Worm (Caenorhabditis elegans) whole organism, young adult: ENCODE results near the gene sru-37.

ENCODE experiments used
- C06A6.2 ChIP-seq: fragments of 200-800 bp; sonication (Bioruptor generic); conservative IDR thresholded peaks from 2 replicates; pipeline ENCODE4 v1.3.6; 2022; ENCODE audit warnings: missing genetic modification characterization, missing compliant biosample characterization
- C17E4.6 ChIP-seq: fragments of 200-800 bp; sonication (Bioruptor generic); IDR thresholded peaks from 2 replicates; pipeline ENCODE4 v1.3.6; 2022; ENCODE audit warnings: missing genetic modification reagents, missing genetic modification characterization, missing compliant biosample characterization
- D2030.7 ChIP-seq: fragments of 200-800 bp; sonication (Bioruptor generic); IDR thresholded peaks from 2 replicates; pipeline ENCODE4 v1.3.6; 2022; ENCODE audit warnings: missing genetic modification reagents, missing genetic modification characterization, missing compliant biosample characterization
- F10E7.11 ChIP-seq: sonication (generic microtip); optimal IDR thresholded peaks from 2 replicates; lab custom pipeline; 2017; ENCODE audit warnings: mild to moderate bottlenecking, missing genetic modification characterization, moderate library complexity, missing compliant biosample characterization
- F22D6.2 ChIP-seq: sonication (generic microtip); optimal IDR thresholded peaks from 2 replicates; lab custom pipeline; 2016; ENCODE audit warnings: mild to moderate bottlenecking, missing genetic modification characterization, missing compliant biosample characterization
- F33H1.4 ChIP-seq: fragments of 200-800 bp; sonication (Bioruptor generic); IDR thresholded peaks from 2 replicates; pipeline ENCODE4 v1.3.6; 2022; ENCODE audit warnings: missing genetic modification reagents, missing genetic modification characterization, missing compliant biosample characterization
- F37B4.10 ChIP-seq: fragments of 200-800 bp; sonication (Bioruptor generic); IDR thresholded peaks from 2 replicates; pipeline ENCODE4 v1.3.6; 2022; ENCODE audit warnings: missing genetic modification characterization, missing compliant biosample characterization
- F39B2.1 ChIP-seq: fragments of 200-800 bp; sonication (Bioruptor generic); IDR thresholded peaks from 2 replicates; pipeline ENCODE4 v1.3.6; 2022; ENCODE audit warnings: missing genetic modification reagents, missing genetic modification characterization, missing compliant biosample characterization
- F49E8.2 ChIP-seq: sonication (generic microtip); optimal IDR thresholded peaks from 3 replicates; lab custom pipeline; 2017; ENCODE audit warnings: missing genetic modification characterization, mild to moderate bottlenecking, missing compliant biosample characterization, antibody characterized with exemption, moderate library complexity; ENCODE audit not compliant: insufficient read depth
- Y53F4B.3 ChIP-seq: fragments of 200-800 bp; sonication (Bioruptor generic); IDR thresholded peaks from 2 replicates; pipeline ENCODE4 v1.3.6; 2022; ENCODE audit warnings: missing genetic modification reagents, missing genetic modification characterization, missing compliant biosample characterization
- Y53G8AR.9 ChIP-seq: fragments of 200-800 bp; sonication (Bioruptor generic); conservative IDR thresholded peaks from 2 replicates; pipeline ENCODE4 v1.3.6; 2022; ENCODE audit warnings: missing genetic modification reagents, missing genetic modification characterization, missing compliant biosample characterization
- Y67H2A.10 ChIP-seq: fragments of 200-800 bp; sonication (Bioruptor generic); conservative IDR thresholded peaks from 2 replicates; pipeline ENCODE4 v1.3.6; 2022; ENCODE audit warnings: missing genetic modification reagents, missing genetic modification characterization, missing compliant biosample characterization
- Y79H2A.3 ChIP-seq: fragments of 200-800 bp; sonication (Bioruptor generic); conservative IDR thresholded peaks from 2 replicates; pipeline ENCODE4 v1.3.6; 2022; ENCODE audit warnings: missing genetic modification reagents, missing genetic modification characterization, missing compliant biosample characterization
- Y95B8A.8 ChIP-seq: fragments of 200-800 bp; sonication (Bioruptor generic); IDR thresholded peaks from 2 replicates; pipeline ENCODE4 v1.3.6; 2022; ENCODE audit warnings: missing genetic modification reagents, missing genetic modification characterization, missing compliant biosample characterization
- ZK185.1 ChIP-seq: sonication (generic microtip); optimal IDR thresholded peaks from 2 replicates; lab custom pipeline; 2016; ENCODE audit warnings: mild to moderate bottlenecking, missing genetic modification characterization, missing compliant biosample characterization; ENCODE audit not compliant: poor library complexity, severe bottlenecking
- aptf-3 ChIP-seq: fragments of 200-800 bp; sonication (Bioruptor generic); IDR thresholded peaks from 2 replicates; pipeline ENCODE4 v1.3.6; 2022; ENCODE audit warnings: missing genetic modification characterization, missing compliant biosample characterization
- bed-2 ChIP-seq: fragments of 200-800 bp; sonication (Bioruptor generic); IDR thresholded peaks from 2 replicates; pipeline ENCODE4 v1.3.6; 2022; ENCODE audit warnings: missing genetic modification reagents, missing genetic modification characterization, missing compliant biosample characterization
- cebp-1 ChIP-seq, 2 experiments: fragments of 200-800 bp in 1 of 2; sonication (Bioruptor generic) in 1 of 2; sonication (generic microtip) in 1 of 2; IDR thresholded peaks in 1 of 2; optimal IDR thresholded peaks in 1 of 2; 2 replicates each; pipeline versions ENCODE4 v1.3.6 to Lab custom; 2017 to 2022; ENCODE audit warnings: missing compliant biosample characterization in 2 of 2, missing genetic modification characterization in 2 of 2, mild to moderate bottlenecking in 1 of 2, missing genetic modification reagents in 1 of 2, moderate library complexity in 1 of 2
- cebp-2 ChIP-seq: fragments of 200-800 bp; sonication (Bioruptor generic); IDR thresholded peaks from 2 replicates; pipeline ENCODE4 v1.3.6; 2022; ENCODE audit warnings: missing genetic modification characterization, missing compliant biosample characterization
- ceh-40 ChIP-seq: fragments of 200-800 bp; sonication (Bioruptor generic); IDR thresholded peaks from 2 replicates; pipeline ENCODE4 v1.3.6; 2022; ENCODE audit warnings: missing genetic modification characterization, missing compliant biosample characterization
- die-1 ChIP-seq: sonication (generic microtip); optimal IDR thresholded peaks from 2 replicates; lab custom pipeline; 2016; ENCODE audit warnings: missing genotype, mild to moderate bottlenecking, missing genetic modification characterization, missing compliant biosample characterization
- dpl-1 ChIP-seq: fragments of 150-350 bp; optimal IDR thresholded peaks from 2 replicates; lab custom pipeline; 2014; ENCODE audit warnings: missing biosample characterization, missing genetic modification reagents, missing genetic modification characterization
- egl-44 ChIP-seq: fragments of 200-800 bp; sonication (Bioruptor generic); IDR thresholded peaks from 2 replicates; pipeline ENCODE4 v1.3.6; 2022; ENCODE audit warnings: missing genetic modification reagents, missing genetic modification characterization, missing compliant biosample characterization
- ekl-4 ChIP-seq: fragments of 200-800 bp; sonication (Bioruptor generic); IDR thresholded peaks from 2 replicates; pipeline ENCODE4 v1.3.6; 2022; ENCODE audit warnings: missing genetic modification reagents, missing genetic modification characterization, missing compliant biosample characterization
- gei-17 ChIP-seq: fragments of 200-800 bp; sonication (Bioruptor generic); optimal IDR thresholded peaks from 2 replicates; lab custom pipeline; 2018; ENCODE audit warnings: mild to moderate bottlenecking, missing genetic modification characterization, missing compliant biosample characterization
- him-1 ChIP-seq: sonication (generic microtip); optimal IDR thresholded peaks from 2 replicates; lab custom pipeline; 2016; ENCODE audit warnings: missing genotype, missing genetic modification reagents, missing genetic modification characterization, missing compliant biosample characterization
- hlh-12 ChIP-seq: sonication (generic microtip); optimal IDR thresholded peaks from 2 replicates; lab custom pipeline; 2016; ENCODE audit warnings: missing genetic modification characterization, missing compliant biosample characterization
- hmg-1.2 ChIP-seq: fragments of 200-800 bp; sonication (Bioruptor generic); IDR thresholded peaks from 2 replicates; pipeline ENCODE4 v1.3.6; 2022; ENCODE audit warnings: missing genetic modification reagents, missing genetic modification characterization, missing compliant biosample characterization
- hsf-1 ChIP-seq: fragments of 200-800 bp; sonication (Bioruptor generic); IDR thresholded peaks from 2 replicates; pipeline ENCODE4 v1.3.6; 2022; ENCODE audit warnings: missing genetic modification reagents, missing genetic modification characterization, missing compliant biosample characterization
- lin-26 ChIP-seq: fragments of 200-800 bp; sonication (Bioruptor generic); IDR thresholded peaks from 2 replicates; pipeline ENCODE4 v1.3.6; 2022; ENCODE audit warnings: missing genetic modification reagents, missing genetic modification characterization, missing compliant biosample characterization
- lsy-27 ChIP-seq: sonication (generic microtip); optimal IDR thresholded peaks from 2 replicates; lab custom pipeline; 2017; ENCODE audit warnings: missing genetic modification characterization, mild to moderate bottlenecking, missing compliant biosample characterization, antibody characterized with exemption, missing genotype, borderline replicate concordance; ENCODE audit not compliant: insufficient read depth
- madf-10 ChIP-seq: sonication (generic microtip); optimal IDR thresholded peaks from 2 replicates; lab custom pipeline; 2016; ENCODE audit warnings: mild to moderate bottlenecking, missing genetic modification characterization, missing compliant biosample characterization
- madf-3 ChIP-seq: fragments of 200-800 bp; sonication (Bioruptor generic); IDR thresholded peaks from 2 replicates; pipeline ENCODE4 v1.3.6; 2022; ENCODE audit warnings: missing genetic modification reagents, missing genetic modification characterization, missing compliant biosample characterization
- madf-8 ChIP-seq: fragments of 200-800 bp; sonication (Bioruptor generic); conservative IDR thresholded peaks from 2 replicates; pipeline ENCODE4 v1.3.6; 2022; ENCODE audit warnings: missing genetic modification reagents, missing genetic modification characterization, missing compliant biosample characterization
- mcd-1 ChIP-seq: fragments of 200-800 bp; sonication (Bioruptor generic); IDR thresholded peaks from 2 replicates; pipeline ENCODE4 v1.3.6; 2022; ENCODE audit warnings: missing genetic modification reagents, missing genetic modification characterization, missing compliant biosample characterization
- mel-28 ChIP-seq: sonication (generic microtip); optimal IDR thresholded peaks from 2 replicates; lab custom pipeline; 2016; ENCODE audit warnings: borderline replicate concordance, mild to moderate bottlenecking, missing genetic modification characterization, missing compliant biosample characterization
- mxl-1 ChIP-seq: sonication (generic microtip); optimal IDR thresholded peaks from 2 replicates; lab custom pipeline; 2016; ENCODE audit warnings: missing genetic modification characterization, missing compliant biosample characterization
- nfya-2 ChIP-seq: fragments of 200-800 bp; sonication (Bioruptor generic); IDR thresholded peaks from 2 replicates; pipeline ENCODE4 v1.3.6; 2022; ENCODE audit warnings: missing genetic modification reagents, missing genetic modification characterization, missing compliant biosample characterization
- nhr-120 ChIP-seq: fragments of 200-800 bp; sonication (Bioruptor generic); IDR thresholded peaks from 2 replicates; pipeline ENCODE4 v1.3.6; 2022; ENCODE audit warnings: missing genetic modification characterization, missing compliant biosample characterization
- nhr-179 ChIP-seq: sonication (generic microtip); optimal IDR thresholded peaks from 2 replicates; lab custom pipeline; 2016; ENCODE audit warnings: mild to moderate bottlenecking, missing genetic modification characterization, missing compliant biosample characterization
- sdz-38 ChIP-seq: sonication (generic microtip); optimal IDR thresholded peaks from 2 replicates; lab custom pipeline; 2016; ENCODE audit warnings: missing genotype, missing genetic modification characterization, missing compliant biosample characterization
- snpc-1.1 ChIP-seq: sonication (generic microtip); optimal IDR thresholded peaks from 2 replicates; lab custom pipeline; 2017; ENCODE audit warnings: missing genetic modification characterization, mild to moderate bottlenecking, missing compliant biosample characterization, antibody characterized with exemption, moderate library complexity, missing genotype, missing genetic modification reagents; ENCODE audit not compliant: insufficient read depth
- snpc-1.3 ChIP-seq: sonication (generic microtip); optimal IDR thresholded peaks from 2 replicates; lab custom pipeline; 2017; ENCODE audit warnings: missing genetic modification characterization, mild to moderate bottlenecking, missing compliant biosample characterization, antibody characterized with exemption, moderate library complexity, missing genotype, missing genetic modification reagents; ENCODE audit not compliant: insufficient read depth
- snpc-3.4 ChIP-seq: sonication (generic microtip); optimal IDR thresholded peaks from 2 replicates; lab custom pipeline; 2017; ENCODE audit warnings: missing genetic modification characterization, mild to moderate bottlenecking, missing compliant biosample characterization, antibody characterized with exemption, moderate library complexity, missing genotype, missing genetic modification reagents
- sptf-2 ChIP-seq: fragments of 200-800 bp; sonication (Bioruptor generic); optimal IDR thresholded peaks from 2 replicates; lab custom pipeline; 2018; ENCODE audit warnings: mild to moderate bottlenecking, missing genetic modification characterization, missing compliant biosample characterization
- tbx-9 ChIP-seq: sonication (generic microtip); optimal IDR thresholded peaks from 2 replicates; lab custom pipeline; 2016; ENCODE audit warnings: borderline replicate concordance, missing genetic modification characterization, inconsistent platforms, missing compliant biosample characterization
- unc-62 ChIP-seq: fragments of 150-350 bp; optimal IDR thresholded peaks from 2 replicates; lab custom pipeline; 2014; ENCODE audit warnings: missing biosample characterization, missing genetic modification reagents, missing genetic modification characterization

Gene sru-37

ce11 chrV:9789657-9790261, 15.5 kb upstream of the sru-37 start, which contains the start of gene ztf-7 (continued):
- TF ChIP-seq F22D6.2 (tag; lab: Kevin White, UChicago) (peak; percentile 87), snpc-1.3 (tag; lab: Kevin White, UChicago) (no peak), aptf-3 (GFP tag; lab: Robert Waterston, UW) (no peak), F37B4.10 (0 out of 2 replicates have a peak, but pooled peaks have one; percentile 78), mcd-1 (peak; percentile 92), Y67H2A.10 (GFP tag; lab: Robert Waterston, UW) (peak; percentile 81), mel-28 (no peak), tbx-9 (tag; lab: Kevin White, UChicago) (no peak), sptf-2 (GFP tag; lab: Kevin White, UChicago) (no peak), madf-10 (peak; percentile 89), sdz-38 (tag; lab: Kevin White, UChicago) (no peak), Y79H2A.3 (GFP tag; lab: Robert Waterston, UW) (no peak), gei-17 (GFP tag; lab: Kevin White, UChicago) (peak; percentile 89), cebp-1 (GFP tag; IDR thresholded peaks at IDR 0.05; lab: Robert Waterston, UW) (peak; percentile 75), cebp-1 (tag; optimal IDR thresholded peaks at IDR 0.05; lab: Kevin White, UChicago) (peak; percentile 96), egl-44 (GFP tag; lab: Robert Waterston, UW) (peak; percentile 68), dpl-1 (GFP tag; lab: Kevin White, UChicago) (peak; percentile 49), him-1 (tag; lab: Kevin White, UChicago) (no peak), lsy-27 (tag; lab: Kevin White, UChicago) (no peak), lin-26 (GFP tag; lab: Robert Waterston, UW) (no peak), nfya-2 (no peak), ZK185.1 (tag; lab: Kevin White, UChicago) (peak; percentile 78), hlh-12 (tag; lab: Kevin White, UChicago) (no peak), hsf-1 (GFP tag; lab: Robert Waterston, UW) (peak; percentile 62; the same call in 1 of the 2 replicates), ekl-4 (GFP tag; lab: Robert Waterston, UW) (peak; percentile 96), unc-62 (no peak), snpc-1.1 (tag; lab: Kevin White, UChicago) (no peak), F49E8.2 (tag; lab: Kevin White, UChicago) (peak; percentile 3), ceh-40 (no peak), snpc-3.4 (no peak), hmg-1.2 (GFP tag; lab: Robert Waterston, UW) (peak; percentile 99), nhr-179 (no peak), madf-8 (no peak), nhr-120 (no peak), cebp-2 (GFP tag; lab: Robert Waterston, UW) (peak; percentile 65; the same call in 1 of the 2 replicates), Y95B8A.8 (peak; percentile 90), C06A6.2 (GFP tag; lab: Robert Waterston, UW) (peak; percentile 93), F10E7.11 (tag; lab: Kevin White, UChicago) (no peak), die-1 (no peak), madf-3 (GFP tag; lab: Robert Waterston, UW) (peak; percentile 88), bed-2 (no peak), F39B2.1 (GFP tag; lab: Robert Waterston, UW) (no peak), mxl-1 (tag; lab: Kevin White, UChicago) (no peak), F33H1.4 (peak; percentile 62), C17E4.6 (GFP tag; lab: Robert Waterston, UW) (peak; percentile 54; the same call in 1 of the 2 replicates), Y53F4B.3 (GFP tag; lab: Robert Waterston, UW) (no peak), Y53G8AR.9 (GFP tag; lab: Robert Waterston, UW) (peak; percentile 95), D2030.7 (GFP tag; lab: Robert Waterston, UW) (peak; percentile 26; the same call in 1 of the 2 replicates)
